Fruit fly (Drosophila melanogaster) whole organism, prepupa: ENCODE data around the gene meng.

Experiments used
- CG11294 ChIP-seq: fragments of 200-800 bp; sonication (Bioruptor generic); IDR thresholded peaks from 2 replicates; pipeline ENCODE4 v1.3.6; 2022; ENCODE audit warnings: missing biosample characterization, missing genetic modification characterization
- CG8632 ChIP-seq: fragments of 200-800 bp; sonication (Bioruptor generic); optimal IDR thresholded peaks from 3 replicates; lab custom pipeline; 2016; ENCODE audit warnings: missing biosample characterization, missing genetic modification characterization

DNA sequence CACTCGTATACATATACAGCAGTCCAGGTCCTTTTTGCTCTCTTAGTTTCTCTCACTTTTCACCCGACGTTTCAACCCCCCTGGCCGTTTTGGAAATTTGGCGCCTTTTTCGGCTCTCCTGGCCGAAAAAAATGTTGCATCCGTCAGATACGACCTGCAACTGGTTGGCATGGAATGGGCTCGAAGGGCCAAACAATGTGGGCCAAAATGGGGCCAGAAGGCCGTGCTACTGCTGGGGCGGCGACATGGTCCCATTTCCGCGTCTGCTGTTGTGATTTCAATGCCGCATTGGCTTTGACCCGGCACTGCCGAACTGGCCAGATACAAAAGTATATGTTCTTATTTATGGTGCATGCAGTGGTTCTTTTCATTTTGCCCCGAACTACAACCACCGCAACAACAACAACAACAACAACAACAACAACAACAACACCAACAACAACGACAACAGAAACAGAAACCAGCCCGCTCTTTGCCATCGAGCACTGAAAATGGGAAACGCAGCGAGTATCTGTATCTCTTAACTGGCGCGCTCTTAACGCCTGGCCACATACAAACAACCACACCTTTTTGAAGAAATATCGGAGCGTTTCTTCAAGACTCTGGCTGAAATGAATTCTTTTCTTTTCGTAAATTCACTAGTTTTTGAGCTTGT, 51.6 kb downstream of the meng start:
- TF ChIP-seq CG11294 (GFP tag; lab: Robert Waterston, UW), result no peak
- no peak for TF ChIP-seq CG8632 (GFP tag; lab: Kevin White, UChicago)
